Fruit fly (Drosophila melanogaster) whole organism, adult: ENCODE data around the gene Mical.

Experiments used
- CG11617 ChIP-seq: fragments of 200-800 bp; sonication (Bioruptor generic); optimal IDR thresholded peaks from 2 replicates; lab custom pipeline; 2017; ENCODE audit warnings: mild to moderate bottlenecking, missing biosample characterization, missing genetic modification reagents, missing genetic modification characterization
- CG12768 ChIP-seq: fragments of 200-800 bp; sonication (Bioruptor generic); optimal IDR thresholded peaks from 2 replicates; lab custom pipeline; 2017; ENCODE audit warnings: missing biosample characterization, missing genetic modification characterization, mild to moderate bottlenecking, moderate library complexity, missing genetic modification reagents
- CG14711 ChIP-seq: fragments of 200-800 bp; sonication (Bioruptor generic); optimal IDR thresholded peaks from 2 replicates; lab custom pipeline; 2018; ENCODE audit warnings: missing biosample characterization, mild to moderate bottlenecking, missing genetic modification characterization, moderate library complexity
- CG1620 ChIP-seq: fragments of 200-800 bp; sonication (Bioruptor generic); optimal IDR thresholded peaks from 2 replicates; lab custom pipeline; 2016; ENCODE audit warnings: missing biosample characterization, missing genetic modification characterization
- CG33017 ChIP-seq: fragments of 200-800 bp; sonication (Bioruptor generic); optimal IDR thresholded peaks from 2 replicates; lab custom pipeline; 2018; ENCODE audit warnings: missing biosample characterization, mild to moderate bottlenecking, missing genetic modification characterization, moderate library complexity
- CG5204 ChIP-seq: fragments of 200-800 bp; sonication (Bioruptor generic); optimal IDR thresholded peaks from 2 replicates; lab custom pipeline; 2016; ENCODE audit warnings: missing biosample characterization, missing genetic modification characterization
- CG7045 ChIP-seq: fragments of 200-800 bp; sonication (Bioruptor generic); optimal IDR thresholded peaks from 2 replicates; lab custom pipeline; 2017; ENCODE audit warnings: missing biosample characterization, mild to moderate bottlenecking, missing genetic modification characterization
- CG7101 ChIP-seq: fragments of 200-800 bp; sonication (Bioruptor generic); optimal IDR thresholded peaks from 2 replicates; lab custom pipeline; 2018; ENCODE audit warnings: missing biosample characterization, mild to moderate bottlenecking, missing genetic modification characterization, moderate library complexity
- Clk ChIP-seq: fragments of 200-800 bp; sonication (Bioruptor generic); optimal IDR thresholded peaks from 2 replicates; lab custom pipeline; 2017; ENCODE audit warnings: missing biosample characterization, missing genetic modification characterization
- Crg-1 ChIP-seq: fragments of 200-800 bp; sonication (Bioruptor generic); optimal IDR thresholded peaks from 2 replicates; lab custom pipeline; 2016; ENCODE audit warnings: missing biosample characterization, missing genetic modification characterization
- Hr96 ChIP-seq: fragments of 200-800 bp; sonication (Bioruptor generic); optimal IDR thresholded peaks from 2 replicates; lab custom pipeline; 2016; ENCODE audit warnings: missing biosample characterization, missing genetic modification characterization
- Mnt ChIP-seq: fragments of 200-800 bp; sonication (Bioruptor generic); optimal IDR thresholded peaks from 2 replicates; lab custom pipeline; 2016; ENCODE audit warnings: missing biosample characterization, mild to moderate bottlenecking, missing genetic modification characterization
- bab1 ChIP-seq: fragments of 200-800 bp; sonication (Bioruptor generic); optimal IDR thresholded peaks from 3 replicates; lab custom pipeline; 2019; ENCODE audit warnings: missing biosample characterization, mild to moderate bottlenecking, missing genetic modification characterization, moderate library complexity
- cic ChIP-seq: fragments of 200-800 bp; sonication (Bioruptor generic); optimal IDR thresholded peaks from 2 replicates; lab custom pipeline; 2017; ENCODE audit warnings: missing biosample characterization, mild to moderate bottlenecking, missing genetic modification characterization, moderate library complexity
- cnc ChIP-seq, 2 experiments: fragments of >200 bp; optimal IDR thresholded peaks; 2 replicates each; lab custom pipeline; 2017
- kay ChIP-seq: fragments of 200-800 bp; sonication (Bioruptor generic); peaks from one replicate; lab custom pipeline; 2016; ENCODE audit warnings: missing biosample characterization, missing genetic modification characterization, borderline replicate concordance
- ovo ChIP-seq: fragments of 200-800 bp; sonication (Bioruptor generic); optimal IDR thresholded peaks from 2 replicates; lab custom pipeline; 2016; ENCODE audit warnings: missing biosample characterization, missing genetic modification characterization
- pad ChIP-seq: fragments of 200-800 bp; sonication (Bioruptor generic); optimal IDR thresholded peaks from 3 replicates; lab custom pipeline; 2017; ENCODE audit warnings: missing biosample characterization, missing genetic modification characterization, mild to moderate bottlenecking, moderate library complexity, missing genetic modification reagents
- tj ChIP-seq: fragments of 200-800 bp; sonication (Bioruptor generic); optimal IDR thresholded peaks from 3 replicates; lab custom pipeline; 2017; ENCODE audit warnings: missing biosample characterization, mild to moderate bottlenecking, missing genetic modification characterization, moderate library complexity
- toe ChIP-seq: fragments of 200-800 bp; sonication (Bioruptor generic); optimal IDR thresholded peaks from 2 replicates; lab custom pipeline; 2016; ENCODE audit warnings: missing biosample characterization, missing genetic modification characterization

Gene Mical

DNA sequence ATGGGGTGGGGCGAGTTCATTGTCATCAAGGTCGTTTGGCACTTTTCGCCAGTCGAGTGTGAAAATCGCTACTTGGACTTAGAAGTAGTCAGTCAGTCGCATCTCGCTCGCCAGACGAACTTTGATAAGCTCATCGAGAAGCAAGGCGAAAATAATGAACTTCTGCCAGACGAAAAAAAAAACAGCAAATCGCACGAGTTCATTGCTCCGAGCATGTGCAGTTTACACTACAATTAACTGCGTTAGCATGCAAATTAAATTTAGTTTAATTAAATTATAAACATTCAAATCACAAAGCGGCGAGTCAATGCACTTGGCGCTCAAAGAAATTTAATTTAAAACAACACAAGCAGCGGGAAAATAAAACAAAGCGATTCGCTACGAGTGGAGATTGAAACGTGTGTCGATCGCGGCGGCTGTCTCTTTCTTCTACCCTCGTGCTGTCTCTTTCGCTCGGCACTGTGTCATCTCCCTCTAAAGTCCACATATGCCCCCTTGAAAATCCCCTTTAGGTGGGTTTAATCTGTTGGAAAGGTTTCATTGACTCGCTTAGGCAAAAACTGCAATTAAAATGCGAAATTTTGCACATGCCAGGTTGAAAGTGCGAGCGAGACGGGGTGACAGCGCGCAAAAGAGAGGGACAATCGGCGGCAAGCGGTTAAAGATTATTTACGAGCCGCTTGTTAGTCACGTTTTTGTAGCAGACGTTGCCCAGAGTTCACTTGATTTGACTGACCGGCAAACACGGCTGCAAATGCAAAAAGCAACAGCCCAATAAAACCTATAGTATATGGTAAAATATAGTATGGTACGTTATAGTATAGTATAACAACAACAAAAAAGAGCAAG, 73.6 kb downstream of the Mical start:
- no peak for TF ChIP-seq Crg-1
- no peak for TF ChIP-seq Hr96 (GFP tag; lab: Kevin White, UChicago)
- TF ChIP-seq CG7101 (tag; lab: Kevin White, UChicago), result no peak
- TF ChIP-seq Mnt (GFP tag; lab: Kevin White, UChicago), result peak; percentile 43
- TF ChIP-seq CG14711 (tag; lab: Kevin White, UChicago), result no peak
- peak; percentile 51 for TF ChIP-seq cic (GFP tag; lab: Kevin White, UChicago)
- TF ChIP-seq Clk (GFP tag; lab: Kevin White, UChicago), result peak; percentile 24
- TF ChIP-seq bab1 (GFP tag; lab: Kevin White, UChicago), result no peak
- TF ChIP-seq toe (GFP tag; lab: Kevin White, UChicago), result no peak
- TF ChIP-seq CG11617 (GFP tag; lab: Kevin White, UChicago), result no peak
- no peak for TF ChIP-seq cnc (optimal IDR thresholded peaks at IDR 0.05; lab: Kevin White, UChicago)
- TF ChIP-seq kay, result peak; percentile 23
- TF ChIP-seq tj (GFP tag; lab: Kevin White, UChicago), result no peak
- peak; percentile 18 for TF ChIP-seq pad
- no peak for TF ChIP-seq CG7045 (GFP tag; lab: Kevin White, UChicago)
- no peak for TF ChIP-seq CG33017 (tag; lab: Kevin White, UChicago)
- TF ChIP-seq CG12768 (GFP tag; lab: Kevin White, UChicago), result peak; percentile 68

DNA sequence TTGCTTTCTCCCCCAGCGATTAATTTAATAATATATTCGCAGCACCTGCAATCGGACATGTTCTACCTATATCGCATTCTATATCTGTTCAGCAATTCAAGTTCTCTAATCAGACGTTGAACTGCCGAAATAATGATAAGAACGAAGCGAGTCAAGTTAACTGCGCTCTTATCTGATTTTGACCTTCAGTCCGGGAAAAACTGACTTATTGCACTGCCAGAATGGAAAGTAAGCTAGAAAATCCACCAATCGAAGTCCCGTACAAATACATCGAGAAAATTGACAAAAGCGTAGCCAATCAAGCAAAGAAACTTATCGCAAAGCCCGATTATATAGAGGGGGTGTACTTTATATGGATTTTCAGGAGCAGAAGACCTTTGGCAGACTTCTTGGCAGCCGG, 74.5 kb downstream of the Mical start:
- TF ChIP-seq kay (peak; percentile 77), Hr96 (GFP tag; lab: Kevin White, UChicago) (no peak)

DNA sequence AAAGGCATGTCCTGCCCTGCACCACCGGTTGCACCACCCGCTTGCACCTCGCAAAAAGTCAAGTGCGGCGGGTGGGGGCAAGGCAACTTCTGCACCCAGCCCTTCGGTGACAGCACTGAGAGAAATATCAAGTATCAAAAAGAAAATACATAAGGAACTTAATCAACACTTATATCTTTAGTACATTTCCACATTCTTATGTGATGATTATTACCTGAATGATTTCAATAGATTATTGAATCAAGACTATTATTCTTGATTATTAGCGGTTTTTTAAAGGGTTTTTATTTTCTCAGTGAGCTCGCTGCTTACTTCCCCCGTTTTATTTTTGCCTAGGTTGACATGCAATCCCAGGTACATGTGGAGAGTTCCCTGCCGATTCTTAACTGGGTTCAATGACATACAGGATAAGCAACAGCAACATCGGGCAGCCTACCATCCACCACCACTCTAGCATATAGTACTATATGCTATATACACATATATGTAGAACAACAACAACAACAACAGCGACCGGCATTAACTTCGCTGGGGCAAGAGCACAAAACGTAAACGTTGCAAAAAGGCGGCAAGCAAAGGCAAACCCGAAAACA, 76.5 kb downstream of the Mical start:
- TF ChIP-seq CG7101 (tag; lab: Kevin White, UChicago), result no peak
- no peak for TF ChIP-seq cnc (optimal IDR thresholded peaks at IDR 0.05; lab: Kevin White, UChicago)
- no peak for TF ChIP-seq tj (GFP tag; lab: Kevin White, UChicago)
- TF ChIP-seq Mnt (GFP tag; lab: Kevin White, UChicago), result no peak
- no peak for TF ChIP-seq CG14711 (tag; lab: Kevin White, UChicago)
- TF ChIP-seq bab1 (GFP tag; lab: Kevin White, UChicago), result no peak
- TF ChIP-seq pad, result no peak
- no peak for TF ChIP-seq ovo (GFP tag; lab: Kevin White, UChicago)
- no peak for TF ChIP-seq CG11617 (GFP tag; lab: Kevin White, UChicago)
- no peak for TF ChIP-seq CG7045 (GFP tag; lab: Kevin White, UChicago)
- TF ChIP-seq CG33017 (tag; lab: Kevin White, UChicago), result no peak
- no peak for TF ChIP-seq toe (GFP tag; lab: Kevin White, UChicago)
- TF ChIP-seq Hr96 (GFP tag; lab: Kevin White, UChicago), result no peak
- TF ChIP-seq Clk (GFP tag; lab: Kevin White, UChicago), result no peak
- TF ChIP-seq cic (GFP tag; lab: Kevin White, UChicago), result no peak
- TF ChIP-seq CG12768 (GFP tag; lab: Kevin White, UChicago), result no peak
- no peak for TF ChIP-seq CG5204
- TF ChIP-seq Crg-1, result no peak

DNA sequence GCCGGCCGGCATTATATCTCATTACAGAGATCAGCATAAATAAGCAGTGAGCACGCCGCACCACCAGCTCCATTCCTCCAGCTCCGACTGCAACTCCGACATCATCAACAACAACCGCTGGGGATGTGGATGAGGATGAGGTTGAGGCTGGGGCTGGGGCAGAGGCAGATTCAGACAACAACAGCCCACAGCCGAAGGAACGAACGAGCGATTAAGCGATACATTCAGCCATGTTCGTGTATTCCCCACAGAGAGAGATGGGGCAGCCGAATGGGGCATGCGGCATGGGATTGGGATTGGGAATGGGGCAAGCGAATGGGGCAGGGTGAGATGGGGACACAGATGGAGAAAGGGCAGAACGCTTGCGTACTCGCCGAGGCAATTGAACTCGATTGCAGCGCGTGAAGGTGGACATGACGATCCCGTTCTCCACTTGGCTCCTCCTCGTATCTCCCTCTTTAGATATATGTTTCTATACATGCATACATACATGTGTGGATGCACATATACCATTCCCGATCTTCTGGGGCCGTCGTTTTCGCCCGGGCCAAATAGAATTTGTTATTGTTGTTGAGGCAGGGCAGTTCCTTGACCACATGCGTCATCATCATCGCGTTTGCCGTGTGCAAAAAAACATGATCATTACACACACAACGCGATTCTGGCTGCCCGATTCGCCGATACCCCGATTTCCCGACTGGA, 77.9 kb downstream of the Mical start:
- TF ChIP-seq CG14711 (tag; lab: Kevin White, UChicago) (no peak), cnc (optimal IDR thresholded peaks at IDR 0.05; lab: Kevin White, UChicago) (no peak), ovo (GFP tag; lab: Kevin White, UChicago) (no peak), pad (no peak)

DNA sequence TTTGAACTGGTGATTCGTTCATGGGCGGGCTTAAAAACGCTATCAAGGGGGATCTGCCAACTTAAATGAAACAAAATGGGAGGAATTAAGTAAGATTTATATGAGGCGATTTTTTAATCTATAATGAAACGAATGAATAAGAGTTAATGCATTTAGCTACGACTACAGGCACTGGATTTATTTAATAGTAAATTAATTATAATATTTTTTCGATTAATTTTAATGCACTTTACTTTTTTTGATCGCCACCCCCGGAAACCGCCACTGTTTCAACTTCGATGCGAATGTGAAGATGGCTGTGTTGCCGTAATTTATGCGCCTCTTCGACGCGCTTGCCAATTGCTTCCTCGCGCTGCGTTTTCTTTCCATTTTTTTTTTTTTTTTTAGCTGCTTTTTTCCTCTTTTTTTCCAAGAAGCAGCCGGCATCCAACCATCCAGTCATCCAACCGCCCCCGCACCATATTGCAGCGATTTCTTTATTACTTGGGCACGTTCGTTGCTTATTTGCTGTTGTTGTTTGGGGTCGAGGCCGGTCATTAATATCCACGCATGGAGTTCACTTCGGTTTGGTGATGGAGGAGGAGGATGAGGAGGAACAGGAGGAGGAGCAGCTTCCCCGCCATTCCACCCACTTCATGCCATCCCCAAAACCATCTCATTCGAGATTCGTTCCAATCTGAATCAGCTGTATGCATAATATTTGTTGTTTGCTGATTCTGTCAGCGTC, 79.4 kb downstream of the Mical start:
- TF ChIP-seq CG12768 (GFP tag; lab: Kevin White, UChicago) (no peak), CG7045 (GFP tag; lab: Kevin White, UChicago) (no peak), Hr96 (GFP tag; lab: Kevin White, UChicago) (no peak), CG5204 (no peak), bab1 (GFP tag; lab: Kevin White, UChicago) (no peak), pad (no peak), CG33017 (tag; lab: Kevin White, UChicago) (no peak), Clk (GFP tag; lab: Kevin White, UChicago) (no peak), tj (GFP tag; lab: Kevin White, UChicago) (no peak), CG14711 (tag; lab: Kevin White, UChicago) (no peak), cnc (optimal IDR thresholded peaks at IDR 0.05; lab: Kevin White, UChicago) (no peak), CG7101 (tag; lab: Kevin White, UChicago) (no peak), Crg-1 (no peak), CG1620 (no peak), CG11617 (GFP tag; lab: Kevin White, UChicago) (no peak), cic (GFP tag; lab: Kevin White, UChicago) (no peak)
